Worm (Caenorhabditis elegans) whole organism, late embryonic: ENCODE measurements around the gene gen-1.

Experiments
- C38D4.7 ChIP-seq: fragments of 200-800 bp; sonication (Bioruptor generic); optimal IDR thresholded peaks from 2 replicates; lab custom pipeline; 2018; ENCODE audit warnings: mild to moderate bottlenecking, missing genetic modification characterization, moderate library complexity, missing compliant biosample characterization
- F13H6.1 ChIP-seq: sonication (generic microtip); optimal IDR thresholded peaks from 2 replicates; lab custom pipeline; 2016; ENCODE audit warnings: missing genetic modification characterization, missing compliant biosample characterization
- K09A11.1 ChIP-seq: sonication (generic microtip); optimal IDR thresholded peaks from 2 replicates; lab custom pipeline; 2017; ENCODE audit warnings: antibody characterized with exemption, mild to moderate bottlenecking, missing genetic modification characterization, missing compliant biosample characterization; ENCODE audit not compliant: insufficient read depth
- ahr-1 ChIP-seq: sonication (generic microtip); optimal IDR thresholded peaks from 2 replicates; lab custom pipeline; 2016; ENCODE audit warnings: missing genetic modification characterization, missing compliant biosample characterization
- ama-1 ChIP-seq: fragments of 150-350 bp; optimal IDR thresholded peaks from 2 replicates; lab custom pipeline; 2014
- ceh-14 ChIP-seq: sonication (generic microtip); optimal IDR thresholded peaks from 2 replicates; lab custom pipeline; 2016; ENCODE audit warnings: missing genotype, missing genetic modification characterization, missing compliant biosample characterization
- ceh-24 ChIP-seq: sonication (generic microtip); optimal IDR thresholded peaks from 2 replicates; lab custom pipeline; 2016; ENCODE audit warnings: mild to moderate bottlenecking, missing genetic modification characterization, missing compliant biosample characterization
- ceh-48 ChIP-seq: sonication (generic microtip); optimal IDR thresholded peaks from 2 replicates; lab custom pipeline; 2016; ENCODE audit warnings: missing genetic modification characterization, inconsistent platforms, missing compliant biosample characterization
- ceh-9 ChIP-seq: sonication (generic microtip); optimal IDR thresholded peaks from 2 replicates; lab custom pipeline; 2016; ENCODE audit warnings: mild to moderate bottlenecking, missing genetic modification characterization, inconsistent platforms, missing compliant biosample characterization
- dmd-4 ChIP-seq: sonication (generic microtip); optimal IDR thresholded peaks from 2 replicates; lab custom pipeline; 2016; ENCODE audit warnings: borderline replicate concordance, missing genetic modification characterization, missing compliant biosample characterization
- elt-2 ChIP-seq: sonication (generic microtip); optimal IDR thresholded peaks from 2 replicates; lab custom pipeline; 2016; ENCODE audit warnings: missing genetic modification reagents, missing genetic modification characterization, missing compliant biosample characterization
- elt-4 ChIP-seq: sonication (generic microtip); optimal IDR thresholded peaks from 2 replicates; lab custom pipeline; 2016; ENCODE audit warnings: missing genetic modification characterization, missing compliant biosample characterization
- fax-1 ChIP-seq: sonication (generic microtip); optimal IDR thresholded peaks from 2 replicates; lab custom pipeline; 2016; ENCODE audit warnings: missing genotype, missing genetic modification characterization, missing compliant biosample characterization
- fkh-10 ChIP-seq: fragments of 150-350 bp; optimal IDR thresholded peaks from 2 replicates; lab custom pipeline; 2014; ENCODE audit warnings: missing biosample characterization, missing genetic modification reagents, missing genetic modification characterization
- gmeb-2 ChIP-seq: sonication (generic microtip); optimal IDR thresholded peaks from 2 replicates; lab custom pipeline; 2016; ENCODE audit warnings: missing genetic modification characterization, inconsistent platforms, missing compliant biosample characterization
- hlh-30 ChIP-seq: sonication (generic microtip); optimal IDR thresholded peaks from 2 replicates; lab custom pipeline; 2017; ENCODE audit warnings: antibody characterized with exemption, missing genetic modification characterization, missing compliant biosample characterization; ENCODE audit not compliant: insufficient read depth
- hlh-6 ChIP-seq: sonication (generic microtip); optimal IDR thresholded peaks from 2 replicates; lab custom pipeline; 2016; ENCODE audit warnings: missing genotype, missing genetic modification characterization, missing compliant biosample characterization
- hlh-8 ChIP-seq: sonication (generic microtip); optimal IDR thresholded peaks from 2 replicates; lab custom pipeline; 2016; ENCODE audit warnings: missing genotype, missing genetic modification characterization, missing compliant biosample characterization
- lim-6 ChIP-seq: sonication (generic microtip); optimal IDR thresholded peaks from 2 replicates; lab custom pipeline; 2016; ENCODE audit warnings: missing genetic modification characterization, missing compliant biosample characterization
- lin-11 ChIP-seq: fragments of 200-800 bp; sonication (Bioruptor generic); optimal IDR thresholded peaks from 2 replicates; lab custom pipeline; 2018; ENCODE audit warnings: mild to moderate bottlenecking, missing genetic modification characterization, missing compliant biosample characterization
- madf-2 ChIP-seq: sonication (generic microtip); optimal IDR thresholded peaks from 2 replicates; lab custom pipeline; 2017; ENCODE audit warnings: missing genetic modification characterization, missing compliant biosample characterization
- nfya-1 ChIP-seq: sonication (generic microtip); optimal IDR thresholded peaks from 2 replicates; lab custom pipeline; 2017; ENCODE audit warnings: missing genetic modification characterization, mild to moderate bottlenecking, missing compliant biosample characterization, antibody characterized with exemption, moderate library complexity
- nhr-11 ChIP-seq: fragments of 150-350 bp; optimal IDR thresholded peaks from 2 replicates; lab custom pipeline; 2014; ENCODE audit warnings: missing biosample characterization, missing genetic modification characterization
- nhr-232 ChIP-seq: sonication (generic microtip); optimal IDR thresholded peaks from 2 replicates; lab custom pipeline; 2016; ENCODE audit warnings: missing genetic modification characterization, missing compliant biosample characterization
- npax-4 ChIP-seq: sonication (generic microtip); optimal IDR thresholded peaks from 2 replicates; lab custom pipeline; 2016; ENCODE audit warnings: missing genetic modification characterization, missing compliant biosample characterization
- pat-9 ChIP-seq: fragments of 200-800 bp; sonication (Bioruptor generic); optimal IDR thresholded peaks from 2 replicates; lab custom pipeline; 2018; ENCODE audit warnings: mild to moderate bottlenecking, missing genetic modification characterization, moderate library complexity, missing compliant biosample characterization
- pax-1 ChIP-seq: fragments of 150-350 bp; optimal IDR thresholded peaks from 2 replicates; lab custom pipeline; 2014; ENCODE audit warnings: missing biosample characterization, missing genetic modification characterization
- pha-4 ChIP-seq: fragments of 150-350 bp; optimal IDR thresholded peaks from 2 replicates; lab custom pipeline; 2018; ENCODE audit warnings: missing biosample characterization, missing genetic modification reagents, missing genetic modification characterization
- pqm-1 ChIP-seq: sonication (generic microtip); optimal IDR thresholded peaks from 2 replicates; lab custom pipeline; 2016; ENCODE audit warnings: missing genetic modification characterization, missing compliant biosample characterization
- pros-1 ChIP-seq: fragments of 150-350 bp; optimal IDR thresholded peaks from 2 replicates; lab custom pipeline; 2014; ENCODE audit warnings: missing biosample characterization, missing genetic modification reagents, missing genetic modification characterization
- ref-2 ChIP-seq: sonication (generic microtip); optimal IDR thresholded peaks from 2 replicates; lab custom pipeline; 2016; ENCODE audit warnings: missing genetic modification characterization, missing compliant biosample characterization
- sox-2 ChIP-seq: fragments of 200-800 bp; sonication (Bioruptor generic); IDR thresholded peaks from 2 replicates; pipeline ENCODE4 v1.3.6; 2022; ENCODE audit warnings: missing genetic modification reagents, missing genetic modification characterization, missing compliant biosample characterization
- sox-4 ChIP-seq: sonication (generic microtip); optimal IDR thresholded peaks from 2 replicates; lab custom pipeline; 2017; ENCODE audit warnings: mild to moderate bottlenecking, missing genetic modification characterization, inconsistent platforms, missing compliant biosample characterization
- tbx-2 ChIP-seq: sonication (generic microtip); optimal IDR thresholded peaks from 2 replicates; lab custom pipeline; 2016; ENCODE audit warnings: missing genetic modification characterization, missing compliant biosample characterization
- tbx-7 ChIP-seq: sonication (generic microtip); optimal IDR thresholded peaks from 2 replicates; lab custom pipeline; 2016; ENCODE audit warnings: missing genotype, missing genetic modification characterization, missing compliant biosample characterization
- zip-5 ChIP-seq: sonication (generic microtip); optimal IDR thresholded peaks from 2 replicates; lab custom pipeline; 2016; ENCODE audit warnings: missing genetic modification characterization, missing compliant biosample characterization
- ztf-16 ChIP-seq: sonication (generic microtip); optimal IDR thresholded peaks from 2 replicates; lab custom pipeline; 2017; ENCODE audit warnings: missing genetic modification characterization, missing compliant biosample characterization

gen-1 gene

ce11 chrIII:6240528-6240927 is 7.4 kb downstream of the gen-1 start, which contains the start of gene T12A2.3:
Gene T12A2.3, plus strand, starts transcription at chrIII:6240828.
- TF ChIP-seq hlh-8 (no peak), nhr-232 (tag; lab: Kevin White, UChicago) (no peak), dmd-4 (tag; lab: Kevin White, UChicago) (no peak), sox-4 (no peak), tbx-2 (no peak), zip-5 (tag; lab: Kevin White, UChicago) (no peak), pqm-1 (tag; lab: Kevin White, UChicago) (no peak), fkh-10 (GFP tag; lab: Kevin White, UChicago) (no peak), K09A11.1 (tag; lab: Kevin White, UChicago) (no peak), ztf-16 (tag; lab: Kevin White, UChicago) (no peak), pax-1 (no peak)

ce11 chrIII:6236649-6237048 is 11.3 kb downstream of the gen-1 start, which contains the start of gene T12A2.21:
Gene T12A2.21, minus strand, starts transcription at chrIII:6236749.
- no peak for TF ChIP-seq nfya-1 (tag; lab: Kevin White, UChicago)
- TF ChIP-seq C38D4.7 (GFP tag; lab: Kevin White, UChicago): no peak
- TF ChIP-seq hlh-6 (tag; lab: Kevin White, UChicago): no peak
- TF ChIP-seq ahr-1 (tag; lab: Kevin White, UChicago): no peak
- TF ChIP-seq sox-4: no peak
- no peak for TF ChIP-seq gmeb-2
- no peak for TF ChIP-seq ref-2 (tag; lab: Kevin White, UChicago)
- TF ChIP-seq lin-11: no peak
- no peak for TF ChIP-seq pros-1 (tag; lab: Kevin White, UChicago)
- no peak for TF ChIP-seq madf-2 (tag; lab: Kevin White, UChicago)
- TF ChIP-seq sox-2 (GFP tag; lab: Robert Waterston, UW): no peak
- no peak for TF ChIP-seq ceh-48 (tag; lab: Kevin White, UChicago)
- TF ChIP-seq pat-9 (tag; lab: Kevin White, UChicago): no peak
- no peak for TF ChIP-seq tbx-7 (tag; lab: Kevin White, UChicago)
- TF ChIP-seq ama-1: no peak
- TF ChIP-seq pha-4 (tag; lab: Kevin White, UChicago): no peak
- no peak for TF ChIP-seq lim-6 (tag; lab: Kevin White, UChicago)

ce11 chrIII:6231880-6232279 is 16.1 kb downstream of the gen-1 start:
- TF ChIP-seq elt-2 (peak; percentile 85), hlh-30 (tag; lab: Kevin White, UChicago) (no peak)

- TF ChIP-seq ama-1 (no peak), elt-4 (tag; lab: Kevin White, UChicago) (no peak), ceh-48 (tag; lab: Kevin White, UChicago) (no peak), fax-1 (tag; lab: Kevin White, UChicago) (no peak), nhr-11 (tag; lab: Kevin White, UChicago) (no peak), ceh-24 (tag; lab: Kevin White, UChicago) (no peak), hlh-6 (tag; lab: Kevin White, UChicago) (no peak), F13H6.1 (no peak), ceh-14 (tag; lab: Kevin White, UChicago) (no peak), ahr-1 (tag; lab: Kevin White, UChicago) (no peak), nfya-1 (tag; lab: Kevin White, UChicago) (no peak), npax-4 (tag; lab: Kevin White, UChicago) (no peak), ceh-9 (no peak)
- TF ChIP-seq, all 69 proteins: peak for 0
Observed at ce11 chrIII:6230870-6231269, 17.1 kb downstream of the gen-1 start, which contains the start of gene esyt-2. Gene esyt-2, minus strand, starts transcription at chrIII:6230970.
